Fruit fly (Drosophila melanogaster) whole organism, embryonic: ENCODE measurements around the gene CG31068.
A peak's percentile ranks its signal among the peaks of the same experiment; 100 is the strongest.

Source experiments
- CG12155 ChIP-seq: fragments of 200-800 bp; sonication (Bioruptor generic); optimal IDR thresholded peaks from 3 replicates; lab custom pipeline; 2016; ENCODE audit warnings: missing biosample characterization, missing genetic modification characterization
- CG15269 ChIP-seq: fragments of 200-800 bp; sonication (Bioruptor generic); optimal IDR thresholded peaks from 2 replicates; lab custom pipeline; 2018; ENCODE audit warnings: missing biosample characterization, mild to moderate bottlenecking, missing genetic modification characterization, moderate library complexity
- CG1529 ChIP-seq: fragments of 200-800 bp; sonication (Bioruptor generic); optimal IDR thresholded peaks from 3 replicates; lab custom pipeline; 2018; ENCODE audit warnings: missing biosample characterization, missing genetic modification characterization
- CG16813 ChIP-seq: fragments of 200-800 bp; sonication (Bioruptor generic); IDR thresholded peaks from 3 replicates; pipeline ENCODE4 v1.3.6; 2022; ENCODE audit warnings: missing biosample characterization, missing genetic modification characterization; ENCODE audit not compliant: partially characterized antibody
- CG18262 ChIP-seq: fragments of 200-800 bp; optimal IDR thresholded peaks from 3 replicates; lab custom pipeline; 2019; ENCODE audit warnings: missing biosample characterization, mild to moderate bottlenecking, missing genetic modification characterization, moderate library complexity
- CG2712 ChIP-seq: fragments of 200-800 bp; optimal IDR thresholded peaks from 3 replicates; lab custom pipeline; 2019; ENCODE audit warnings: missing biosample characterization, mild to moderate bottlenecking, missing genetic modification characterization, moderate library complexity
- CG3281 ChIP-seq: fragments of 200-800 bp; sonication (Bioruptor generic); optimal IDR thresholded peaks from 3 replicates; lab custom pipeline; 2017; ENCODE audit warnings: missing biosample characterization, mild to moderate bottlenecking, missing genetic modification characterization
- CG34224 ChIP-seq: fragments of 200-800 bp; sonication (Bioruptor generic); IDR thresholded peaks from 3 replicates; pipeline ENCODE4 v1.3.6; 2022; ENCODE audit warnings: missing biosample characterization, missing genetic modification characterization; ENCODE audit not compliant: partially characterized antibody
- CG8290 ChIP-seq, 3 experiments: fragments of 200-800 bp; sonication (Bioruptor generic); optimal IDR thresholded peaks; 2 replicates each; lab custom pipeline; 2016 to 2019; ENCODE audit warnings: missing biosample characterization in 3 of 3, missing genetic modification characterization in 3 of 3, mild to moderate bottlenecking in 2 of 3, moderate library complexity in 1 of 3
- D ChIP-seq, 2 experiments: fragments of 200-800 bp in 1 of 2; fragments of >200 bp in 1 of 2; sonication (Bioruptor generic) in 1 of 2; optimal IDR thresholded peaks; 2 replicates in 1 of 2; 3 replicates in 1 of 2; lab custom pipeline; 2017; ENCODE audit warnings: mild to moderate bottlenecking in 1 of 2, missing biosample characterization in 1 of 2, missing genetic modification characterization in 1 of 2, missing genetic modification reagents in 1 of 2
- Deaf1 ChIP-seq: fragments of 200-800 bp; optimal IDR thresholded peaks from 3 replicates; lab custom pipeline; 2019; ENCODE audit warnings: missing biosample characterization, mild to moderate bottlenecking, missing genetic modification characterization, moderate library complexity
- E2f1 ChIP-seq: fragments of 200-800 bp; sonication (Bioruptor generic); IDR thresholded peaks from 2 replicates; pipeline ENCODE4 v1.3.6; 2022; ENCODE audit warnings: missing biosample characterization, missing genetic modification characterization
- HmgD ChIP-seq: fragments of 200-800 bp; sonication (Bioruptor generic); optimal IDR thresholded peaks from 3 replicates; lab custom pipeline; 2016; ENCODE audit warnings: missing biosample characterization, missing genetic modification characterization
- Xbp1 ChIP-seq: fragments of 200-800 bp; sonication (Bioruptor generic); optimal IDR thresholded peaks from 3 replicates; lab custom pipeline; 2016; ENCODE audit warnings: missing biosample characterization, mild to moderate bottlenecking, missing genetic modification characterization
- btn ChIP-seq: fragments of 200-800 bp; sonication (Bioruptor generic); optimal IDR thresholded peaks from 2 replicates; lab custom pipeline; 2016; ENCODE audit warnings: missing biosample characterization, missing genetic modification characterization
- chif ChIP-seq, 2 experiments: fragments of 200-800 bp; sonication (Bioruptor generic); optimal IDR thresholded peaks; 3 replicates each; lab custom pipeline; 2016; ENCODE audit warnings: missing biosample characterization in 2 of 2, missing genetic modification characterization in 2 of 2
- chinmo ChIP-seq: fragments of 200-800 bp; sonication (Bioruptor generic); IDR thresholded peaks from 4 replicates; pipeline ENCODE4 v1.3.6; 2022; ENCODE audit warnings: missing biosample characterization, missing genetic modification characterization; ENCODE audit not compliant: partially characterized antibody
- crol ChIP-seq: fragments of 200-800 bp; sonication (Bioruptor generic); IDR thresholded peaks from 2 replicates; pipeline ENCODE4 v1.3.6; 2022; ENCODE audit warnings: missing biosample characterization, missing genetic modification characterization
- dmrt11E ChIP-seq: fragments of 200-800 bp; sonication (Bioruptor generic); optimal IDR thresholded peaks from 3 replicates; lab custom pipeline; 2018; ENCODE audit warnings: missing biosample characterization, mild to moderate bottlenecking, missing genetic modification characterization, moderate library complexity
- dmrt99B ChIP-seq: fragments of 200-800 bp; sonication (Bioruptor generic); optimal IDR thresholded peaks from 2 replicates; lab custom pipeline; 2018; ENCODE audit warnings: missing biosample characterization, mild to moderate bottlenecking, missing genetic modification characterization, moderate library complexity
- ewg ChIP-seq: fragments of 200-800 bp; sonication (Bioruptor generic); optimal IDR thresholded peaks from 3 replicates; lab custom pipeline; 2017; ENCODE audit warnings: mild to moderate bottlenecking, missing biosample characterization, missing genetic modification reagents, missing genetic modification characterization
- fu2 ChIP-seq: fragments of 200-800 bp; sonication (Bioruptor generic); optimal IDR thresholded peaks from 2 replicates; lab custom pipeline; 2016; ENCODE audit warnings: missing biosample characterization, missing genetic modification characterization
- gce ChIP-seq: fragments of 200-800 bp; sonication (Bioruptor generic); IDR thresholded peaks from 3 replicates; pipeline ENCODE4 v1.3.6; 2022; ENCODE audit warnings: missing biosample characterization, missing genetic modification characterization
- gem ChIP-seq: fragments of 200-800 bp; sonication (Bioruptor generic); optimal IDR thresholded peaks from 2 replicates; lab custom pipeline; 2019; ENCODE audit warnings: missing biosample characterization, mild to moderate bottlenecking, missing genetic modification characterization, moderate library complexity
- grau ChIP-seq: fragments of 200-800 bp; optimal IDR thresholded peaks from 3 replicates; lab custom pipeline; 2019; ENCODE audit warnings: missing biosample characterization, mild to moderate bottlenecking, missing genetic modification characterization, moderate library complexity
- gt ChIP-seq: fragments of 200-800 bp; sonication (Bioruptor generic); IDR thresholded peaks from 2 replicates; pipeline ENCODE4 v1.3.6; 2022; ENCODE audit warnings: missing biosample characterization, missing genetic modification characterization
- ind ChIP-seq: fragments of 200-800 bp; sonication (Bioruptor generic); optimal IDR thresholded peaks from 3 replicates; lab custom pipeline; 2016; ENCODE audit warnings: missing biosample characterization, missing genetic modification characterization
- ken ChIP-seq: fragments of 200-800 bp; sonication (Bioruptor generic); IDR thresholded peaks from 3 replicates; pipeline ENCODE4 v1.3.6; 2022; ENCODE audit warnings: missing biosample characterization, missing genetic modification characterization
- lbe ChIP-seq: fragments of 200-800 bp; sonication (Bioruptor generic); optimal IDR thresholded peaks from 2 replicates; lab custom pipeline; 2016; ENCODE audit warnings: missing biosample characterization, mild to moderate bottlenecking, missing genetic modification characterization
- lmd ChIP-seq: fragments of 200-800 bp; sonication (Bioruptor generic); IDR thresholded peaks from 2 replicates; pipeline ENCODE4 v1.3.6; 2022; ENCODE audit warnings: missing biosample characterization, missing genetic modification characterization
- nau ChIP-seq: fragments of 200-800 bp; sonication (Bioruptor generic); optimal IDR thresholded peaks from 3 replicates; lab custom pipeline; 2017; ENCODE audit warnings: missing biosample characterization, mild to moderate bottlenecking, missing genetic modification characterization, missing genetic modification reagents
- oc ChIP-seq: fragments of 200-800 bp; sonication (Bioruptor generic); optimal IDR thresholded peaks from 2 replicates; lab custom pipeline; 2018; ENCODE audit warnings: missing biosample characterization, mild to moderate bottlenecking, missing genetic modification characterization, moderate library complexity
- peb ChIP-seq: fragments of 200-800 bp; sonication (Bioruptor generic); IDR thresholded peaks from 2 replicates; pipeline ENCODE4 v1.3.6; 2022; ENCODE audit warnings: missing biosample characterization, missing genetic modification characterization
- prd ChIP-seq, 3 experiments: fragments of >200 bp in 2 of 3; fragments of 200-800 bp in 1 of 3; sonication (Bioruptor generic) in 1 of 3; optimal IDR thresholded peaks in 2 of 3; IDR thresholded peaks in 1 of 3; 2 replicates in 2 of 3; 3 replicates in 1 of 3; pipeline versions ENCODE4 v1.3.6 to Lab custom; 2017 to 2022; ENCODE audit warnings: missing biosample characterization in 1 of 3, missing genetic modification characterization in 1 of 3
- ranshi ChIP-seq: fragments of 200-800 bp; sonication (Bioruptor generic); IDR thresholded peaks from 2 replicates; pipeline ENCODE4 v1.3.6; 2022; ENCODE audit warnings: missing biosample characterization, missing genetic modification characterization
- sens ChIP-seq: fragments of 200-800 bp; sonication (Bioruptor generic); peaks from one replicate; lab custom pipeline; 2016; ENCODE audit warnings: missing biosample characterization, missing genetic modification characterization
- slbo ChIP-seq: fragments of 200-800 bp; sonication (Bioruptor generic); IDR thresholded peaks from 2 replicates; pipeline ENCODE4 v1.3.6; 2022; ENCODE audit warnings: missing biosample characterization, missing genetic modification characterization
- so ChIP-seq: fragments of 200-800 bp; sonication (Bioruptor generic); IDR thresholded peaks from 3 replicates; pipeline ENCODE4 v1.3.6; 2022; ENCODE audit warnings: missing biosample characterization, missing genetic modification characterization
- tap ChIP-seq: fragments of 200-800 bp; optimal IDR thresholded peaks from 3 replicates; lab custom pipeline; 2019; ENCODE audit warnings: missing biosample characterization, mild to moderate bottlenecking, missing genetic modification characterization, moderate library complexity
- vvl ChIP-seq: fragments of 200-800 bp; sonication (Bioruptor generic); IDR thresholded peaks from 2 replicates; pipeline ENCODE4 v1.3.6; 2022; ENCODE audit warnings: missing biosample characterization, missing genetic modification characterization

Gene CG31068

DNA sequence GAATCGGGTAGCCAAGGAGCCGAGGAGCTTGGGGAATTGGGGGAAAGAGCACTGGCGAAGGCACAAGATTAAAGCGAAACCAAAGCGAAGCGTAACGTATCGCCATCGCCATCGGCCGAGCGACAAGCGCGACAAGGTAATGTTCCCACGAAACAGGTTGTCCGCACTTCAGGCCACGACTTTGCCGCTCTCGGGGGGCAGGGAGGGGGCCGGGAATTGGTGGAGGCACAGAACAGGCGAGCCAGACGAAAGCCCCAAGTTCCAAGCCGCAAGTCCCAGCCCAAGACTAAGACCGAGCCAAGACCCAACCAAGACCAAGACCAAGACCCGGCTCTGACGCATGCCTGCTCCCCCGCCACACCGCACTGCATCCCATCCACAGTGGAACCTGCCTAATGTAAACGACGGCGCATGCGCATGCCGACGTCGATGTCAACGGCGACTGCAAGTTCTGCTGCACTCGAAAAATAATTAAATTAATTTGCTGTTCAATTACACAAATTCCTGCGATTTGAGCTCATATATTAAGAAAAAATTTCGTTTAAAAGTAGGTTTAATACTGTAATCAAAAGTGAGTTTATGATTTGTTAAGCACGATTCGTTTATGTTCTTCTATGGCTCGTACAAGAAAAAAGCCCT, 47.4 kb upstream of the CG31068 start (continued):
- peak; percentile 1 for TF ChIP-seq dmrt11E (tag; lab: Kevin White, UChicago)
- peak; percentile 32 for TF ChIP-seq gem (tag; lab: Kevin White, UChicago)
- TF ChIP-seq CG2712 (tag; lab: Kevin White, UChicago) = peak; percentile 31
- 0 out of 3 replicates have a peak, but pooled peaks have one; percentile 24 for TF ChIP-seq gce (GFP tag; lab: Robert Waterston, UW)
- TF ChIP-seq prd (optimal IDR thresholded peaks at IDR 0.05; lab: Kevin White, UChicago) = no peak
- TF ChIP-seq prd (GFP tag; IDR thresholded peaks at IDR 0.05; lab: Robert Waterston, UW) = peak; percentile 42; the same call in 2 of the 3 replicates
- 0 out of 3 replicates have a peak, but pooled peaks have one; percentile 17 for TF ChIP-seq ken
- 0 out of 2 replicates have a peak, but pooled peaks have one; percentile 11 for TF ChIP-seq E2f1 (GFP tag; lab: Robert Waterston, UW)
- TF ChIP-seq sens (GFP tag; lab: Kevin White, UChicago) = peak; percentile 65
- peak; percentile 1 for TF ChIP-seq dmrt99B (tag; lab: Kevin White, UChicago)
- TF ChIP-seq ind = no peak
- 0 out of 2 replicates have a peak, but pooled peaks have one; percentile 24 for TF ChIP-seq lmd (GFP tag; lab: Robert Waterston, UW)
- TF ChIP-seq crol (GFP tag; lab: Robert Waterston, UW) = peak; percentile 80
- TF ChIP-seq CG18262 (tag; lab: Kevin White, UChicago) = peak; percentile 10
- TF ChIP-seq ewg = peak; percentile 41

DNA sequence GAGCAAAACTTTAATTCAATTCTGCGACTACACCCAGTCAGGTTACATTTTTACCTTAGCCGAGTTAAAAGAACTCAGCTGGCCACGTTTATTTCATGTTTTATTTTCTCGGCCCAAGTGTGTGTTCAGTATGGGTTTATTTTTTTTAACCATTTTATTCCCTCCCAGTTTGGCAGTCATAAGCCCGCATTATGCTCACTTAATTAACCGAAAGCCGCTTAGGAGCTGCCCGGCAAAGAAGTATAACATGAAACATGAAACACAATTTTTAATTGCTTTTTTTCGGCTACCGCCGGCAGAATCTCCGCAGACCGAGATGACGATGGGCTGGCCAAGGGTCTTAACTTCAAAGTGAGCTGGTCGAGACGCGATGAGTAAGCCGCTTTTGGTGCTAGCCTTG, 46.6 kb upstream of the CG31068 start:
- TF ChIP-seq peb (GFP tag; lab: Robert Waterston, UW) (no peak), CG16813 (GFP tag; lab: Robert Waterston, UW) (no peak), Xbp1 (no peak), vvl (GFP tag; lab: Robert Waterston, UW) (no peak), ranshi (no peak), oc (tag; lab: Kevin White, UChicago) (peak; percentile 75), CG12155 (GFP tag; lab: Kevin White, UChicago) (no peak), fu2 (GFP tag; lab: Kevin White, UChicago) (no peak), CG8290 (GFP tag; optimal IDR thresholded peaks at IDR 0.05; lab: Kevin White, UChicago) (no peak), CG8290 (tag; optimal IDR thresholded peaks at IDR 0.05; lab: Kevin White, UChicago) (no peak), slbo (GFP tag; lab: Robert Waterston, UW) (no peak), CG3281 (GFP tag; lab: Kevin White, UChicago) (no peak), CG34224 (GFP tag; lab: Robert Waterston, UW) (no peak), chinmo (GFP tag; lab: Robert Waterston, UW) (0 out of 4 replicates have a peak, but pooled peaks have one; percentile 56), so (GFP tag; lab: Robert Waterston, UW) (no peak), HmgD (GFP tag; lab: Kevin White, UChicago) (no peak), CG1529 (GFP tag; lab: Kevin White, UChicago) (no peak), nau (GFP tag; lab: Kevin White, UChicago) (no peak), CG15269 (peak; percentile 6), grau (tag; lab: Kevin White, UChicago) (no peak), tap (tag; lab: Kevin White, UChicago) (no peak), btn (GFP tag; lab: Kevin White, UChicago) (no peak), gt (no peak), D (optimal IDR thresholded peaks at IDR 0.05; lab: Kevin White, UChicago) (no peak), D (GFP tag; optimal IDR thresholded peaks at IDR 0.05; lab: Kevin White, UChicago) (no peak), Deaf1 (tag; lab: Kevin White, UChicago) (no peak), chif (GFP tag; optimal IDR thresholded peaks at IDR 0.05; lab: Kevin White, UChicago) (no peak), lbe (GFP tag; lab: Kevin White, UChicago) (no peak)
